Worm (Caenorhabditis elegans): Measurements from ENCODE around the gene dhrs-4.

ce11 chrV:12950812-12951528 lies 28.6 kb downstream of the dhrs-4 start, which contains the start of the genes T16G1.9 and T16G1.18:
- TF ChIP-seq nfya-1 (tag; optimal IDR thresholded peaks at IDR 0.05; ENCODE audit: borderline replicate concordance, insufficient read depth) (no peak), nhr-27 (tag; optimal IDR thresholded peaks at IDR 0.05) (no peak), unc-62 (GFP tag; optimal IDR thresholded peaks at IDR 0.05) (no peak), lin-26 (GFP tag; IDR thresholded peaks at IDR 0.05) (no peak), madf-10 (tag; optimal IDR thresholded peaks at IDR 0.05) (no peak), sdz-38 (tag; optimal IDR thresholded peaks at IDR 0.05) (no peak), snpc-3.4 (tag; optimal IDR thresholded peaks at IDR 0.05) (no peak), Y53F4B.3 (GFP tag; IDR thresholded peaks at IDR 0.05) (no peak), ama-1 (optimal IDR thresholded peaks at IDR 0.05) (no peak), ama-1 (GFP tag; optimal IDR thresholded peaks at IDR 0.05) (no peak), chd-7 (tag; optimal IDR thresholded peaks at IDR 0.05) (no peak)
